Worm (Caenorhabditis elegans): ENCODE data around the gene trx-2.
A peak's percentile ranks its signal among the peaks of the same experiment; 100 is the strongest.

The trx-2 gene

ce11 chrV:10314371-10314770 is at the start of gene trx-2:
TSS of gene trx-2 (plus strand) at chrV:10314671.
- no peak for TF ChIP-seq daf-19 (GFP tag; conservative IDR thresholded peaks at IDR 0.05)
- TF ChIP-seq egl-43 (GFP tag; IDR thresholded peaks at IDR 0.05), result no peak
- no peak for TF ChIP-seq unc-62 (GFP tag; optimal IDR thresholded peaks at IDR 0.05 in 1 of 2)
- TF ChIP-seq unc-62 (tag; optimal IDR thresholded peaks at IDR 0.05), result no peak
- TF ChIP-seq nhr-25 (tag; optimal IDR thresholded peaks at IDR 0.05; ENCODE audit: borderline replicate concordance, insufficient read depth), result no peak
- no peak for TF ChIP-seq ZK546.5 (tag; optimal IDR thresholded peaks at IDR 0.05)
- no peak for TF ChIP-seq mdt-29 (GFP tag; IDR thresholded peaks at IDR 0.05)
- no peak for TF ChIP-seq D1046.2 (GFP tag; IDR thresholded peaks at IDR 0.05)
- no peak for TF ChIP-seq duxl-1 (tag; optimal IDR thresholded peaks at IDR 0.05; ENCODE audit: poor library complexity)
- no peak for TF ChIP-seq skn-1 (tag; optimal IDR thresholded peaks at IDR 0.05)
- no peak for TF ChIP-seq Y75B8A.6 (GFP tag; IDR thresholded peaks at IDR 0.05)
- no peak for TF ChIP-seq egl-27 (tag; optimal IDR thresholded peaks at IDR 0.05)
- TF ChIP-seq spr-3 (GFP tag; optimal IDR thresholded peaks at IDR 0.05), result no peak

ce11 chrV:10265019-10265418 is 49.5 kb upstream of the trx-2 start:
- TF ChIP-seq ceh-32 (tag; optimal IDR thresholded peaks at IDR 0.05; ENCODE audit: poor library complexity) (no peak), ces-1 (GFP tag; optimal IDR thresholded peaks at IDR 0.05) (peak; percentile 73)

DNA sequence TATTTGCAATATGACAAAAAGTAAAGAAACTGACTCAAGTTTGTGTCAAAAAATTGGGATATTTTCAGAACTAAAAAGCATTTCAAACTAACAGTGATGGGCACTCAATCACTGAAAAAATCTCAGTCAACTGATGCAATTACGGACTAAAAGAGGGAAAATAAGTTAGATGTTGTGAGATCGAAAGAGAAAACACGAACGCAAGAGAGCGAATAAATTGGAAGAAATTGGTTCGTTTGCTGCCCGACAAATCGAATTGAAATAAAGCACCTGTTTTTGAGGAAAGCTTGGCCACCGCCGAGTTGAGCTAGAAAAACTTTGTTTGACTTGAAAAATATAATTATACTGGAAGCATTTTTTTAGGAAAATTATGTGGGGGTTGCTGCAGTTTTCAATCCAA is 48.4 kb upstream of the trx-2 start:
- peak; percentile 54 for TF ChIP-seq ces-1 (GFP tag; optimal IDR thresholded peaks at IDR 0.05)
- TF ChIP-seq skn-1 (tag; optimal IDR thresholded peaks at IDR 0.05), result no peak

DNA sequence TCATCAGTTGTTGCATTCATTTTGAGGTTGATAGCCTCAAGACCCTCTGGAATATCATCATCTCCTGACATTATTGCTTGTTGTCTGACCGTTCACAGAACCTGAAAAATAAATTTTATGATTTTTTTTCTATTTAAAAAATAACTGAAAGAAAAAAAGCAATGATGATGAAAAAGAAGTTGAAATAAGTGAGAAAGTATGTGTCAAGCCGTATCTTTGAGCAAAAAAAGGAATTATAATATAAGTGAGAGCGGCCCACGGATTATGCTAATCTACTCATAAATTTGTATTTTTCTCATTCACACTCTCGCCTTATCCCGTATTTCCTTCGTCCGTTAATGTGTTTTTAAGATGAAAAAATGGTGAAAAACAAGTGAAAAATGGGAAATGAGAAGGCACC is 44.3 kb upstream of the trx-2 start, which contains the start of gene ric-4:
Gene ric-4, minus strand, starts transcription at position 101 of the 400 bp plus-strand sequence.
- no peak for TF ChIP-seq nhr-28 (tag; optimal IDR thresholded peaks at IDR 0.05)
- TF ChIP-seq D1046.2 (GFP tag; IDR thresholded peaks at IDR 0.05), result no peak
- no peak for TF ChIP-seq lin-38 (GFP tag; IDR thresholded peaks at IDR 0.05)
- TF ChIP-seq F44E2.7 (GFP tag; IDR thresholded peaks at IDR 0.05), result no peak
- TF ChIP-seq lin-1 (GFP tag; IDR thresholded peaks at IDR 0.05), result no peak
- TF ChIP-seq mxl-3 (GFP tag; optimal IDR thresholded peaks at IDR 0.05), result no peak
- no peak for TF ChIP-seq ctbp-1 (GFP tag; IDR thresholded peaks at IDR 0.05)
- TF ChIP-seq lir-3 (tag; optimal IDR thresholded peaks at IDR 0.05), result no peak
- TF ChIP-seq dmd-8 (GFP tag; IDR thresholded peaks at IDR 0.05), result no peak
- no peak for TF ChIP-seq nhr-41 (GFP tag; IDR thresholded peaks at IDR 0.05)
- no peak for TF ChIP-seq T26A8.4 (GFP tag; IDR thresholded peaks at IDR 0.05)
- TF ChIP-seq madf-5 (GFP tag; IDR thresholded peaks at IDR 0.05), result no peak
- TF ChIP-seq ZK546.5 (tag; optimal IDR thresholded peaks at IDR 0.05), result no peak
- TF ChIP-seq nhr-237 (tag; optimal IDR thresholded peaks at IDR 0.05), result no peak
- TF ChIP-seq snpc-1.2 (GFP tag; IDR thresholded peaks at IDR 0.05), result no peak
- no peak for TF ChIP-seq mdt-29 (GFP tag; IDR thresholded peaks at IDR 0.05)
- no peak for TF ChIP-seq ama-1 (optimal IDR thresholded peaks at IDR 0.05)

DNA sequence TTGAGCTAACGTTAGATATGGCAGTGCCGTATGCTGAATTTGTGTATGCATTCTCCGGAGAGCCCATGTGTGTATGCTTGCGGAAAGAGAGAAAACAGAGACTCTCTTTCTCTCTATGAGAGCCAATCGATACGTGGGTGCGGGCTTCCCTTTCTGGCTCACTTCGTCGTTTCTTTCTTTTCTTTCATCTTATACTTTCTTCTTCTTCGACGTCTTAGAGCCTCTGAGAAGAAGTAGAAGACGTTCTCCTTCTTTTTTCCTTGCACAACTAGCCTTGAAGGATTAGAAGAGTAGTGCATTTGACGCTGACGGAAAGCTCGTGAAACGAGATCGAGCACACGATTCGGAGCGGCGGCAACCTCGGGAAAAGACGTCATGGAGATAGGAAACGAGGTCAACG is 40.6 kb upstream of the trx-2 start:
- TF ChIP-seq snpc-4 (tag; optimal IDR thresholded peaks at IDR 0.05) (no peak), snpc-1.2 (GFP tag; IDR thresholded peaks at IDR 0.05) (no peak), nhr-25 (tag; optimal IDR thresholded peaks at IDR 0.05; ENCODE audit: borderline replicate concordance, insufficient read depth) (no peak), lin-29 (GFP tag; IDR thresholded peaks at IDR 0.05) (no peak), lim-7 (GFP tag; IDR thresholded peaks at IDR 0.05) (no peak), mep-1 (tag; optimal IDR thresholded peaks at IDR 0.05) (peak; percentile 45), saeg-2 (GFP tag; IDR thresholded peaks at IDR 0.05) (no peak), ctbp-1 (GFP tag; IDR thresholded peaks at IDR 0.05) (0 out of 2 replicates have a peak, but pooled peaks have one; percentile 8), unc-62 (GFP tag; optimal IDR thresholded peaks at IDR 0.05 in 1 of 2) (peak in 1 of 2 experiments; percentile 99), unc-62 (tag; optimal IDR thresholded peaks at IDR 0.05) (no peak), hmg-1.1 (GFP tag; IDR thresholded peaks at IDR 0.05) (peak; percentile 76; the same call in 1 of the 2 replicates), unc-130 (GFP tag; optimal IDR thresholded peaks at IDR 0.05) (no peak), ceh-28 (tag; optimal IDR thresholded peaks at IDR 0.05) (peak; percentile 62), dve-1 (tag; optimal IDR thresholded peaks at IDR 0.05; ENCODE audit: insufficient read depth) (peak; percentile 13), arid-1 (GFP tag; conservative IDR thresholded peaks at IDR 0.05) (no peak), hlh-30 (tag; optimal IDR thresholded peaks at IDR 0.05; ENCODE audit: insufficient read depth) (peak; percentile 24), nhr-48 (tag; optimal IDR thresholded peaks at IDR 0.05) (no peak), pqm-1 (tag; optimal IDR thresholded peaks at IDR 0.05) (no peak), nhr-10 (tag; optimal IDR thresholded peaks at IDR 0.05) (no peak), lir-3 (tag; optimal IDR thresholded peaks at IDR 0.05) (no peak), madf-5 (GFP tag; IDR thresholded peaks at IDR 0.05) (no peak), ztf-7 (tag; optimal IDR thresholded peaks at IDR 0.05) (no peak)
